Worm (Caenorhabditis elegans) whole organism, L1 larva: ENCODE results near the gene cln-3.1.

Experiments
- aly-2 ChIP-seq: fragments of 150-350 bp; optimal IDR thresholded peaks from 2 replicates; lab custom pipeline; 2014; ENCODE audit warnings: missing biosample characterization, missing genetic modification characterization
- ama-1 ChIP-seq: fragments of 150-350 bp; optimal IDR thresholded peaks from 2 replicates; lab custom pipeline; 2014
- ceh-82 ChIP-seq, 3 experiments: fragments of 150-350 bp in 1 of 3; sonication (generic microtip) in 2 of 3; optimal IDR thresholded peaks; 2 replicates each; lab custom pipeline; 2014 to 2017; ENCODE audit warnings: missing biosample characterization in 3 of 3, missing genetic modification characterization in 3 of 3
- ceh-90 ChIP-seq: sonication (generic microtip); optimal IDR thresholded peaks from 2 replicates; lab custom pipeline; 2016; ENCODE audit warnings: missing genetic modification characterization, missing compliant biosample characterization
- lin-39 ChIP-seq: fragments of 150-350 bp; optimal IDR thresholded peaks from 2 replicates; lab custom pipeline; 2014; ENCODE audit warnings: missing biosample characterization, missing genetic modification reagents, missing genetic modification characterization
- mep-1 ChIP-seq: fragments of 150-350 bp; optimal IDR thresholded peaks from 2 replicates; lab custom pipeline; 2014; ENCODE audit warnings: missing biosample characterization, missing genetic modification characterization
- nhr-28 ChIP-seq: fragments of 150-350 bp; optimal IDR thresholded peaks from 2 replicates; lab custom pipeline; 2014; ENCODE audit warnings: missing biosample characterization, missing genetic modification characterization

ce11 chrV:11292682-11293081 is 27.2 kb upstream of the cln-3.1 start:
- TF ChIP-seq aly-2 (tag; lab: Kevin White, UChicago) (no peak), ceh-90 (tag; lab: Kevin White, UChicago) (no peak), mep-1 (no peak), lin-39 (no peak), ama-1 (lab: Kevin White, UChicago) (no peak), nhr-28 (no peak), ceh-82 (tag; optimal IDR thresholded peaks at IDR 0.05; lab: Kevin White, UChicago) (no peak)
